Fruit fly (Drosophila melanogaster): ENCODE data around the gene CG9518.

CG9518 gene

dm6 chrX:14832562-14833303, 38.2 kb downstream of the CG9518 start, which contains the start of gene CG14411 (continued):
- TF ChIP-seq Gug (GFP tag; IDR thresholded peaks at IDR 0.05) (no peak), CG6276 (GFP tag; optimal IDR thresholded peaks at IDR 0.05) (no peak), vri (GFP tag; optimal IDR thresholded peaks at IDR 0.05) (no peak), CG8632 (GFP tag; optimal IDR thresholded peaks at IDR 0.05) (no peak), Ets21C (GFP tag; optimal IDR thresholded peaks at IDR 0.05) (no peak), CG11294 (GFP tag; IDR thresholded peaks at IDR 0.05) (no peak), CG6854 (GFP tag; optimal IDR thresholded peaks at IDR 0.05) (peak; percentile 7), cyc (GFP tag; optimal IDR thresholded peaks at IDR 0.05) (no peak), CG10631 (GFP tag; optimal IDR thresholded peaks at IDR 0.05) (no peak), Met (GFP tag; optimal IDR thresholded peaks at IDR 0.05) (no peak), fd59A (GFP tag; optimal IDR thresholded peaks at IDR 0.05) (no peak), CG34406 (GFP tag; optimal IDR thresholded peaks at IDR 0.05) (no peak), CG11902 (GFP tag; optimal IDR thresholded peaks at IDR 0.05) (no peak), CG31627 (GFP tag; optimal IDR thresholded peaks at IDR 0.05) (no peak), achi (GFP tag; optimal IDR thresholded peaks at IDR 0.05) (peak; percentile 43), CG15336 (GFP tag; IDR thresholded peaks at IDR 0.05) (no peak)

dm6 chrX:14831713-14832561, 39.0 kb downstream of the CG9518 start, which contains the start of gene CG14408:
TSS of gene CG14408 (minus strand) at chrX:14832033.
- TF ChIP-seq fkh (GFP tag; optimal IDR thresholded peaks at IDR 0.05) (peak; percentile 6), Eip78C (GFP tag) (peak; percentile 51), eg (GFP tag; IDR thresholded peaks at IDR 0.05) (no peak), topi (GFP tag; optimal IDR thresholded peaks at IDR 0.05) (peak; percentile 3), spab (GFP tag; optimal IDR thresholded peaks at IDR 0.05) (no peak), CG7368 (GFP tag; optimal IDR thresholded peaks at IDR 0.05) (no peak), net (GFP tag; optimal IDR thresholded peaks at IDR 0.05) (no peak)

dm6 chrX:14827643-14828042, 43.3 kb downstream of the CG9518 start:
- TF ChIP-seq CG6854 (GFP tag; optimal IDR thresholded peaks at IDR 0.05) (no peak), Smox (GFP tag; optimal IDR thresholded peaks at IDR 0.05) (no peak), CG34406 (GFP tag; optimal IDR thresholded peaks at IDR 0.05) (no peak), Eip93F (GFP tag; optimal IDR thresholded peaks at IDR 0.05) (no peak), fd59A (GFP tag; optimal IDR thresholded peaks at IDR 0.05) (no peak), CG3919 (GFP tag; optimal IDR thresholded peaks at IDR 0.05) (no peak), Gug (GFP tag; IDR thresholded peaks at IDR 0.05) (no peak), CG6792 (GFP tag; optimal IDR thresholded peaks at IDR 0.05) (no peak), vri (GFP tag; optimal IDR thresholded peaks at IDR 0.05) (no peak), Blimp-1 (GFP tag; optimal IDR thresholded peaks at IDR 0.05) (no peak), CG15336 (GFP tag; IDR thresholded peaks at IDR 0.05) (no peak), CG31627 (GFP tag; optimal IDR thresholded peaks at IDR 0.05) (no peak), Hr4 (GFP tag; optimal IDR thresholded peaks at IDR 0.05) (no peak), pdm3 (GFP tag; optimal IDR thresholded peaks at IDR 0.05) (no peak), CG9139 (GFP tag; optimal IDR thresholded peaks at IDR 0.05) (no peak), CG8632 (GFP tag; optimal IDR thresholded peaks at IDR 0.05) (no peak), eg (GFP tag; IDR thresholded peaks at IDR 0.05) (no peak), CG1621 (tag; optimal IDR thresholded peaks at IDR 0.05) (no peak), CG11294 (GFP tag; IDR thresholded peaks at IDR 0.05) (no peak)

- TF ChIP-seq CG6792 (GFP tag; optimal IDR thresholded peaks at IDR 0.05): no peak
- no peak for TF ChIP-seq achi (GFP tag; optimal IDR thresholded peaks at IDR 0.05)
- no peak for TF ChIP-seq Sox102F (GFP tag; optimal IDR thresholded peaks at IDR 0.05)
- TF ChIP-seq Lpt (GFP tag; optimal IDR thresholded peaks at IDR 0.05): no peak
- peak; percentile 36 for TF ChIP-seq CG3919 (GFP tag; optimal IDR thresholded peaks at IDR 0.05)
- TF ChIP-seq svp (GFP tag): peak; percentile 67
- TF ChIP-seq Sox14 (GFP tag; optimal IDR thresholded peaks at IDR 0.05): no peak
- peak; percentile 5 for TF ChIP-seq CG6854 (GFP tag; optimal IDR thresholded peaks at IDR 0.05)
- peak; percentile 69 for TF ChIP-seq CG6163 (GFP tag; IDR thresholded peaks at IDR 0.05)
- peak; percentile 10 for TF ChIP-seq net (GFP tag; optimal IDR thresholded peaks at IDR 0.05)
- TF ChIP-seq ss (GFP tag; optimal IDR thresholded peaks at IDR 0.05): peak in 1 of 2 experiments; percentile 7
- no peak for TF ChIP-seq CG6276 (GFP tag; optimal IDR thresholded peaks at IDR 0.05)
- peak; percentile 18 for TF ChIP-seq CG31627 (GFP tag; optimal IDR thresholded peaks at IDR 0.05)
- no peak for TF ChIP-seq CG15336 (GFP tag; IDR thresholded peaks at IDR 0.05)
- no peak for TF ChIP-seq CG34406 (GFP tag; optimal IDR thresholded peaks at IDR 0.05)
- TF ChIP-seq salr (GFP tag; optimal IDR thresholded peaks at IDR 0.05): no peak
- TF ChIP-seq vri (GFP tag; optimal IDR thresholded peaks at IDR 0.05): peak; percentile 2
- peak; percentile 35 for TF ChIP-seq fkh (GFP tag; optimal IDR thresholded peaks at IDR 0.05)
- TF ChIP-seq CG7368 (GFP tag; optimal IDR thresholded peaks at IDR 0.05): peak; percentile 0
- peak; percentile 16; the same call in 1 of the 3 replicates for TF ChIP-seq eg (GFP tag; IDR thresholded peaks at IDR 0.05)
- TF ChIP-seq CG11294 (GFP tag; IDR thresholded peaks at IDR 0.05): no peak
- TF ChIP-seq Blimp-1 (GFP tag; optimal IDR thresholded peaks at IDR 0.05): no peak
- no peak for TF ChIP-seq CG1621 (tag; optimal IDR thresholded peaks at IDR 0.05)
These were observed 44.9 kb downstream of the CG9518 start, which contains the start of gene rut for dm6 chrX:14825922-14826617. TSS of gene rut (minus strand) at chrX:14826073.
